Worm (Caenorhabditis elegans) whole organism, L4 larva: ENCODE results near the gene sop-2.
A peak's percentile ranks its signal among the peaks of the same experiment; 100 is the strongest.

Experiments used
- D1046.2 ChIP-seq: fragments of 200-800 bp; sonication (Bioruptor generic); IDR thresholded peaks from 2 replicates; pipeline ENCODE4 v1.3.6; 2022; ENCODE audit warnings: missing genetic modification characterization, missing compliant biosample characterization
- F49E8.2 ChIP-seq: sonication (generic microtip); optimal IDR thresholded peaks from 2 replicates; lab custom pipeline; 2016; ENCODE audit warnings: missing compliant biosample characterization, mild to moderate bottlenecking, missing genetic modification characterization, borderline replicate concordance
- T20F7.1 ChIP-seq: fragments of 200-800 bp; sonication (Bioruptor generic); optimal IDR thresholded peaks from 2 replicates; lab custom pipeline; 2018; ENCODE audit warnings: mild to moderate bottlenecking, missing genetic modification characterization, missing compliant biosample characterization
- T26A8.4 ChIP-seq: fragments of 200-800 bp; sonication (Bioruptor generic); IDR thresholded peaks from 2 replicates; pipeline ENCODE4 v1.3.6; 2022; ENCODE audit warnings: missing genetic modification characterization, missing compliant biosample characterization
- aha-1 ChIP-seq: fragments of 150-350 bp; peaks from one replicate; lab custom pipeline; 2014; ENCODE audit warnings: missing biosample characterization, missing genetic modification characterization
- ceh-32 ChIP-seq: sonication (generic microtip); optimal IDR thresholded peaks from 2 replicates; lab custom pipeline; 2016; ENCODE audit warnings: mild to moderate bottlenecking, missing genetic modification characterization, missing compliant biosample characterization; ENCODE audit not compliant: poor library complexity
- ceh-44 ChIP-seq: fragments of 200-800 bp; sonication (Bioruptor generic); IDR thresholded peaks from 2 replicates; pipeline ENCODE4 v1.3.6; 2022; ENCODE audit warnings: missing genetic modification reagents, missing genetic modification characterization, missing compliant biosample characterization
- ceh-62 ChIP-seq: sonication (generic microtip); optimal IDR thresholded peaks from 2 replicates; lab custom pipeline; 2017; ENCODE audit warnings: missing biosample characterization, missing genetic modification characterization
- cey-2 ChIP-seq: sonication (generic microtip); optimal IDR thresholded peaks from 3 replicates; lab custom pipeline; 2017; ENCODE audit warnings: missing genetic modification characterization, mild to moderate bottlenecking, missing compliant biosample characterization, antibody characterized with exemption, borderline replicate concordance; ENCODE audit not compliant: insufficient read depth
- ctbp-1 ChIP-seq: fragments of 200-800 bp; sonication (Bioruptor generic); IDR thresholded peaks from 2 replicates; pipeline ENCODE4 v1.3.6; 2022; ENCODE audit warnings: missing genetic modification reagents, missing genetic modification characterization, missing compliant biosample characterization
- daf-8 ChIP-seq: fragments of 200-800 bp; sonication (Bioruptor generic); IDR thresholded peaks from 2 replicates; pipeline ENCODE4 v1.3.6; 2022; ENCODE audit warnings: missing genetic modification characterization, missing compliant biosample characterization
- dmd-6 ChIP-seq: fragments of 200-800 bp; sonication (Bioruptor generic); IDR thresholded peaks from 2 replicates; pipeline ENCODE4 v1.3.6; 2022; ENCODE audit warnings: missing genetic modification reagents, missing genetic modification characterization, missing compliant biosample characterization
- duxl-1 ChIP-seq: sonication (generic microtip); optimal IDR thresholded peaks from 2 replicates; lab custom pipeline; 2016; ENCODE audit warnings: mild to moderate bottlenecking, missing genetic modification characterization, moderate library complexity, missing compliant biosample characterization; ENCODE audit not compliant: poor library complexity
- dve-1 ChIP-seq: sonication (generic microtip); optimal IDR thresholded peaks from 2 replicates; lab custom pipeline; 2017; ENCODE audit warnings: antibody characterized with exemption, mild to moderate bottlenecking, missing genetic modification characterization, missing compliant biosample characterization; ENCODE audit not compliant: insufficient read depth
- egl-27 ChIP-seq: sonication (generic microtip); optimal IDR thresholded peaks from 3 replicates; lab custom pipeline; 2017; ENCODE audit warnings: missing biosample characterization, missing genetic modification reagents, missing genetic modification characterization
- egl-43 ChIP-seq: fragments of 200-800 bp; sonication (Bioruptor generic); IDR thresholded peaks from 2 replicates; pipeline ENCODE4 v1.3.6; 2022; ENCODE audit warnings: missing genetic modification reagents, missing genetic modification characterization, missing compliant biosample characterization
- fkh-10 ChIP-seq: fragments of 150-350 bp; optimal IDR thresholded peaks from 2 replicates; lab custom pipeline; 2014; ENCODE audit warnings: missing biosample characterization, missing genetic modification reagents, missing genetic modification characterization
- hlh-30 ChIP-seq: sonication (generic microtip); optimal IDR thresholded peaks from 2 replicates; lab custom pipeline; 2017; ENCODE audit warnings: antibody characterized with exemption, mild to moderate bottlenecking, missing genetic modification characterization, missing compliant biosample characterization; ENCODE audit not compliant: insufficient read depth
- hmg-1.1 ChIP-seq: fragments of 200-800 bp; sonication (Bioruptor generic); IDR thresholded peaks from 2 replicates; pipeline ENCODE4 v1.3.6; 2022; ENCODE audit warnings: missing genetic modification reagents, missing genetic modification characterization, missing compliant biosample characterization
- lim-7 ChIP-seq: fragments of 200-800 bp; sonication (Bioruptor generic); IDR thresholded peaks from 2 replicates; pipeline ENCODE4 v1.3.6; 2022; ENCODE audit warnings: missing genetic modification characterization, missing compliant biosample characterization
- lin-1 ChIP-seq: fragments of 200-800 bp; sonication (Bioruptor generic); IDR thresholded peaks from 2 replicates; pipeline ENCODE4 v1.3.6; 2022; ENCODE audit warnings: missing genetic modification reagents, missing genetic modification characterization, missing compliant biosample characterization
- lin-13 ChIP-seq: fragments of 150-350 bp; optimal IDR thresholded peaks from 2 replicates; lab custom pipeline; 2014; ENCODE audit warnings: missing biosample characterization, missing genetic modification reagents, missing genetic modification characterization
- lin-15B ChIP-seq: fragments of 150-350 bp; sonication (generic microtip); optimal IDR thresholded peaks from 3 replicates; lab custom pipeline; 2014; ENCODE audit warnings: missing biosample characterization, missing genetic modification characterization
- lin-38 ChIP-seq: fragments of 200-800 bp; sonication (Bioruptor generic); IDR thresholded peaks from 2 replicates; pipeline ENCODE4 v1.3.6; 2022; ENCODE audit warnings: missing genetic modification reagents, missing genetic modification characterization, missing compliant biosample characterization
- lir-3 ChIP-seq: sonication (generic microtip); optimal IDR thresholded peaks from 2 replicates; lab custom pipeline; 2016; ENCODE audit warnings: mild to moderate bottlenecking, missing genetic modification characterization, missing compliant biosample characterization
- mxl-2 ChIP-seq: fragments of 200-800 bp; sonication (Bioruptor generic); conservative IDR thresholded peaks from 2 replicates; pipeline ENCODE4 v1.3.6; 2022; ENCODE audit warnings: missing genetic modification reagents, missing genetic modification characterization, missing compliant biosample characterization
- nhr-102 ChIP-seq: sonication (generic microtip); optimal IDR thresholded peaks from 2 replicates; lab custom pipeline; 2016; ENCODE audit warnings: mild to moderate bottlenecking, missing genetic modification characterization, moderate library complexity, missing compliant biosample characterization
- nhr-111 ChIP-seq: fragments of 200-800 bp; sonication (Bioruptor generic); optimal IDR thresholded peaks from 2 replicates; lab custom pipeline; 2018; ENCODE audit warnings: mild to moderate bottlenecking, missing genetic modification characterization, missing compliant biosample characterization
- nhr-28 ChIP-seq: fragments of 150-350 bp; optimal IDR thresholded peaks from 2 replicates; lab custom pipeline; 2014; ENCODE audit warnings: missing biosample characterization, missing genetic modification characterization
- nhr-41 ChIP-seq: fragments of 200-800 bp; sonication (Bioruptor generic); IDR thresholded peaks from 2 replicates; pipeline ENCODE4 v1.3.6; 2022; ENCODE audit warnings: missing genetic modification reagents, missing genetic modification characterization, missing compliant biosample characterization
- nhr-42 ChIP-seq: fragments of 200-800 bp; sonication (Bioruptor generic); IDR thresholded peaks from 2 replicates; pipeline ENCODE4 v1.3.6; 2022; ENCODE audit warnings: missing genetic modification characterization, missing compliant biosample characterization
- nhr-48 ChIP-seq: sonication (generic microtip); optimal IDR thresholded peaks from 2 replicates; lab custom pipeline; 2016; ENCODE audit warnings: mild to moderate bottlenecking, missing genetic modification characterization, missing compliant biosample characterization
- pha-4 ChIP-seq, 2 experiments: fragments of 150-350 bp in 1 of 2; fragments of 200-800 bp in 1 of 2; sonication (Bioruptor generic) in 1 of 2; IDR thresholded peaks in 1 of 2; optimal IDR thresholded peaks in 1 of 2; 2 replicates each; pipeline versions ENCODE4 v1.3.6 to Lab custom; 2014 to 2022; ENCODE audit warnings: missing genetic modification characterization in 2 of 2, missing genetic modification reagents in 2 of 2, missing biosample characterization in 1 of 2, missing compliant biosample characterization in 1 of 2
- php-3 ChIP-seq: fragments of 200-800 bp; sonication (Bioruptor generic); IDR thresholded peaks from 2 replicates; pipeline ENCODE4 v1.3.6; 2022; ENCODE audit warnings: missing genetic modification reagents, missing genetic modification characterization, missing compliant biosample characterization
- set-16 ChIP-seq: fragments of 200-800 bp; sonication (Bioruptor generic); IDR thresholded peaks from 2 replicates; pipeline ENCODE4 v1.3.6; 2022; ENCODE audit warnings: missing genetic modification reagents, missing genetic modification characterization, missing compliant biosample characterization
- skn-1 ChIP-seq: fragments of 150-350 bp; optimal IDR thresholded peaks from 2 replicates; lab custom pipeline; 2014; ENCODE audit warnings: missing biosample characterization, missing genetic modification characterization
- snpc-1.2 ChIP-seq: fragments of 200-800 bp; sonication (Bioruptor generic); IDR thresholded peaks from 2 replicates; pipeline ENCODE4 v1.3.6; 2022; ENCODE audit warnings: missing genetic modification reagents, missing genetic modification characterization, missing compliant biosample characterization
- tra-1 ChIP-seq: fragments of 200-800 bp; sonication (Bioruptor generic); IDR thresholded peaks from 2 replicates; pipeline ENCODE4 v1.3.6; 2022; ENCODE audit warnings: missing genetic modification reagents, missing genetic modification characterization, missing compliant biosample characterization
- vab-7 ChIP-seq: fragments of 200-800 bp; sonication (Bioruptor generic); IDR thresholded peaks from 2 replicates; pipeline ENCODE4 v1.3.6; 2022; ENCODE audit warnings: missing genetic modification reagents, missing genetic modification characterization, missing compliant biosample characterization
- zag-1 ChIP-seq: fragments of 150-350 bp; optimal IDR thresholded peaks from 2 replicates; lab custom pipeline; 2014; ENCODE audit warnings: missing biosample characterization, missing genetic modification characterization
- zfp-3 ChIP-seq: fragments of 200-800 bp; sonication (Bioruptor generic); conservative IDR thresholded peaks from 2 replicates; pipeline ENCODE4 v1.3.6; 2022; ENCODE audit warnings: missing genetic modification reagents, missing genetic modification characterization, missing compliant biosample characterization
- zip-11 ChIP-seq: fragments of 200-800 bp; sonication (Bioruptor generic); IDR thresholded peaks from 2 replicates; pipeline ENCODE4 v1.3.6; 2022; ENCODE audit warnings: missing genetic modification characterization, missing compliant biosample characterization
- zip-2 ChIP-seq: fragments of 150-350 bp; optimal IDR thresholded peaks from 2 replicates; lab custom pipeline; 2014; ENCODE audit warnings: missing biosample characterization, missing genetic modification characterization

Gene sop-2

ce11 chrII:12342928-12343327 lies 3.2 kb downstream of the sop-2 start:
- TF ChIP-seq aha-1 (tag; lab: Kevin White, UChicago) (peak; percentile 67), set-16 (GFP tag; lab: Robert Waterston, UW) (peak; percentile 91), lir-3 (tag; lab: Kevin White, UChicago) (no peak), lin-1 (GFP tag; lab: Robert Waterston, UW) (no peak), lim-7 (0 out of 2 replicates have a peak, but pooled peaks have one; percentile 37)
- TF ChIP-seq, all 104 proteins: peak for 3

ce11 chrII:12343710-12344109 lies 4.0 kb downstream of the sop-2 start:
- no peak for TF ChIP-seq snpc-1.2 (GFP tag; lab: Robert Waterston, UW)
- TF ChIP-seq nhr-42 (GFP tag; lab: Robert Waterston, UW) = no peak
- TF ChIP-seq lin-15B (tag; lab: Kevin White, UChicago) = no peak
- TF ChIP-seq hlh-30 (tag; lab: Kevin White, UChicago) = no peak
- TF ChIP-seq skn-1 (tag; lab: Kevin White, UChicago) = no peak
- no peak for TF ChIP-seq cey-2 (tag; lab: Kevin White, UChicago)
- TF ChIP-seq lin-1 (GFP tag; lab: Robert Waterston, UW) = no peak
- no peak for TF ChIP-seq lir-3 (tag; lab: Kevin White, UChicago)
- TF ChIP-seq zag-1 (tag; lab: Kevin White, UChicago) = no peak
- TF ChIP-seq nhr-48 (tag; lab: Kevin White, UChicago) = no peak
- TF ChIP-seq nhr-41 (GFP tag; lab: Robert Waterston, UW) = no peak
- no peak for TF ChIP-seq vab-7
- TF ChIP-seq ceh-44 (GFP tag; lab: Robert Waterston, UW) = no peak
- no peak for TF ChIP-seq T20F7.1 (GFP tag; lab: Kevin White, UChicago)
- no peak for TF ChIP-seq pha-4 (GFP tag; IDR thresholded peaks at IDR 0.05; lab: Robert Waterston, UW)
- TF ChIP-seq pha-4 (tag; optimal IDR thresholded peaks at IDR 0.05; lab: Kevin White, UChicago) = no peak
- no peak for TF ChIP-seq ceh-62 (tag; lab: Kevin White, UChicago)

ce11 chrII:12344787-12345186 lies 5.0 kb downstream of the sop-2 start, which contains the start of gene C44C11.6:
C44C11.6 (plus strand) TSS chrII:12344809.
- no peak for TF ChIP-seq zip-2 (tag; lab: Kevin White, UChicago)
- 0 out of 2 replicates have a peak, but pooled peaks have one; percentile 26 for TF ChIP-seq snpc-1.2 (GFP tag; lab: Robert Waterston, UW)
- TF ChIP-seq zip-11 = no peak
- TF ChIP-seq lin-38 (GFP tag; lab: Robert Waterston, UW) = peak; percentile 40
- peak; percentile 24 for TF ChIP-seq nhr-111 (GFP tag; lab: Kevin White, UChicago)
- 0 out of 2 replicates have a peak, but pooled peaks have one; percentile 38 for TF ChIP-seq T26A8.4 (GFP tag; lab: Robert Waterston, UW)
- peak; percentile 13 for TF ChIP-seq duxl-1
- TF ChIP-seq fkh-10 (GFP tag; lab: Kevin White, UChicago) = no peak
- TF ChIP-seq set-16 (GFP tag; lab: Robert Waterston, UW) = peak; percentile 57
- TF ChIP-seq D1046.2 (GFP tag; lab: Robert Waterston, UW) = peak; percentile 67
- TF ChIP-seq daf-8 (GFP tag; lab: Robert Waterston, UW) = no peak
- TF ChIP-seq F49E8.2 (tag; lab: Kevin White, UChicago) = no peak
- peak; percentile 13 for TF ChIP-seq dve-1 (tag; lab: Kevin White, UChicago)
- no peak for TF ChIP-seq nhr-48 (tag; lab: Kevin White, UChicago)
- TF ChIP-seq nhr-102 (tag; lab: Kevin White, UChicago) = peak; percentile 19
- peak; percentile 68 for TF ChIP-seq lin-13 (GFP tag; lab: Kevin White, UChicago)
- no peak for TF ChIP-seq nhr-28 (tag; lab: Kevin White, UChicago)
- 0 out of 2 replicates have a peak, but pooled peaks have one; percentile 8 for TF ChIP-seq mxl-2 (GFP tag; lab: Robert Waterston, UW)
- TF ChIP-seq ceh-32 (tag; lab: Kevin White, UChicago) = no peak
- 0 out of 2 replicates have a peak, but pooled peaks have one; percentile 26 for TF ChIP-seq zfp-3 (GFP tag; lab: Robert Waterston, UW)
- TF ChIP-seq hmg-1.1 (GFP tag; lab: Robert Waterston, UW) = peak; percentile 50; the same call in 1 of the 2 replicates
- TF ChIP-seq ctbp-1 (GFP tag; lab: Robert Waterston, UW) = 0 out of 2 replicates have a peak, but pooled peaks have one; percentile 52
- 0 out of 2 replicates have a peak, but pooled peaks have one; percentile 14 for TF ChIP-seq dmd-6 (GFP tag; lab: Robert Waterston, UW)
- TF ChIP-seq php-3 (GFP tag; lab: Robert Waterston, UW) = no peak
- TF ChIP-seq egl-27 (tag; lab: Kevin White, UChicago) = no peak
- TF ChIP-seq tra-1 (GFP tag; lab: Robert Waterston, UW) = 0 out of 2 replicates have a peak, but pooled peaks have one; percentile 4
- 0 out of 2 replicates have a peak, but pooled peaks have one; percentile 16 for TF ChIP-seq egl-43 (GFP tag; lab: Robert Waterston, UW)
